Fruit fly (Drosophila melanogaster): ENCODE measurements around the gene Lip4.

Lip4 gene

DNA sequence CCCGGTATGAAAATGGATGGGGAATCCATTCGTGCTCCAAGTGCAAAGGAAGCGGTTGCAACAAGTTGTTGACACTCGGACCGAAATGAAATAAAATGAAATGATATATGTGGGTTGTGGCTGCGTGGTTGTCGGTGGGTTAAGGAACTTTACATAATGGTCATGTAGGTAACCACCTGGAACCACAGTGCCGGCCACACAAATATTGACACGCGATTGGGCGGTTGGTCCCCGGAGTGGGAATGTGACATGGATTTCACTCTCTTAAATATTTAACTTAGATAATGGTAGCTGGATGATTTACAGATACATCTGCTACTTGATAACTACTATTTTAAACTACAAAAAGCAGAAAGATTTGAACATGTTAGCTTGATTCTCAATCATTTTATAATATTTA is 22.5 kb upstream of the Lip4 start (continued):
- TF ChIP-seq ttk (GFP tag; IDR thresholded peaks at IDR 0.05) (no peak), CG3065 (GFP tag; optimal IDR thresholded peaks at IDR 0.05) (no peak), Sin3A (optimal IDR thresholded peaks at IDR 0.05) (no peak), CG7556 (GFP tag; optimal IDR thresholded peaks at IDR 0.05) (no peak), ranshi (GFP tag; IDR thresholded peaks at IDR 0.05) (no peak), D19A (tag; optimal IDR thresholded peaks at IDR 0.05) (peak; percentile 43), tap (tag; optimal IDR thresholded peaks at IDR 0.05) (peak; percentile 19), sug (tag; optimal IDR thresholded peaks at IDR 0.05) (no peak), vvl (GFP tag; IDR thresholded peaks at IDR 0.05) (peak; percentile 18; the same call in 1 of the 2 replicates), gcm2 (GFP tag; optimal IDR thresholded peaks at IDR 0.05) (no peak), maf-S (GFP tag; optimal IDR thresholded peaks at IDR 0.05) (no peak), CG4424 (GFP tag; optimal IDR thresholded peaks at IDR 0.05) (no peak), E2f1 (GFP tag; IDR thresholded peaks at IDR 0.05) (no peak), ro (GFP tag; IDR thresholded peaks at IDR 0.05) (no peak), CG12236 (GFP tag; optimal IDR thresholded peaks at IDR 0.05) (peak; percentile 23), CG8290 (GFP tag; optimal IDR thresholded peaks at IDR 0.05) (no peak), CG8290 (tag; optimal IDR thresholded peaks at IDR 0.05) (peak; percentile 1 to 68), HLH4C (GFP tag; IDR thresholded peaks at IDR 0.05; ENCODE audit: partially characterized antibody) (no peak), CG13287 (GFP tag; IDR thresholded peaks at IDR 0.05; ENCODE audit: partially characterized antibody) (no peak), pfk (GFP tag; optimal IDR thresholded peaks at IDR 0.05) (peak; percentile 24), CG11504 (tag; optimal IDR thresholded peaks at IDR 0.05) (peak; percentile 17), CG10979 (tag; optimal IDR thresholded peaks at IDR 0.05) (peak; percentile 12), Tbp (GFP tag; optimal IDR thresholded peaks at IDR 0.05) (no peak), btn (GFP tag; optimal IDR thresholded peaks at IDR 0.05) (no peak), shn (GFP tag; optimal IDR thresholded peaks at IDR 0.05) (no peak), CG12219 (GFP tag; optimal IDR thresholded peaks at IDR 0.05) (peak; percentile 43), Med (GFP tag) (peak; percentile 75), crp (GFP tag; optimal IDR thresholded peaks at IDR 0.05) (no peak), Mes4 (GFP tag; optimal IDR thresholded peaks at IDR 0.05) (no peak), vnd (GFP tag; IDR thresholded peaks at IDR 0.05; ENCODE audit: partially characterized antibody) (no peak), Adf1 (GFP tag; IDR thresholded peaks at IDR 0.05) (no peak), Lhr (GFP tag; optimal IDR thresholded peaks at IDR 0.05) (no peak), CG1024 (GFP tag; IDR thresholded peaks at IDR 0.05) (no peak), Optix (GFP tag; IDR thresholded peaks at IDR 0.05) (no peak), ind (GFP tag; optimal IDR thresholded peaks at IDR 0.05) (no peak), Elba2 (GFP tag; optimal IDR thresholded peaks at IDR 0.05) (no peak), CG7786 (GFP tag; optimal IDR thresholded peaks at IDR 0.05) (no peak), Kr (GFP tag; optimal IDR thresholded peaks at IDR 0.05) (peak; percentile 72), CG6689 (GFP tag; IDR thresholded peaks at IDR 0.05) (no peak), ERR (GFP tag; optimal IDR thresholded peaks at IDR 0.05) (no peak), dm (GFP tag; optimal IDR thresholded peaks at IDR 0.05) (no peak), dmrt11E (tag; optimal IDR thresholded peaks at IDR 0.05) (peak; percentile 64), CG18262 (tag; optimal IDR thresholded peaks at IDR 0.05) (peak; percentile 24), Myb (GFP tag; optimal IDR thresholded peaks at IDR 0.05) (no peak), mam (GFP tag; optimal IDR thresholded peaks at IDR 0.05) (no peak), CG12769 (tag; optimal IDR thresholded peaks at IDR 0.05) (no peak), CG30020 (tag; optimal IDR thresholded peaks at IDR 0.05) (no peak), CG10565 (GFP tag; optimal IDR thresholded peaks at IDR 0.05) (no peak), pzg (GFP tag; optimal IDR thresholded peaks at IDR 0.05) (no peak), Hsf (GFP tag; optimal IDR thresholded peaks at IDR 0.05) (peak; percentile 19), zen (tag; optimal IDR thresholded peaks at IDR 0.05) (no peak), Bteb2 (GFP tag; optimal IDR thresholded peaks at IDR 0.05) (no peak), HLHmδ (GFP tag; optimal IDR thresholded peaks at IDR 0.05) (peak; percentile 94)
